Fruit fly (Drosophila melanogaster) whole organism, adult: ENCODE measurements around the gene P5CDh1.
A peak's percentile ranks its signal among the peaks of the same experiment; 100 is the strongest.

Experiments used
- CG11617 ChIP-seq: fragments of 200-800 bp; sonication (Bioruptor generic); optimal IDR thresholded peaks from 2 replicates; lab custom pipeline; 2017; ENCODE audit warnings: mild to moderate bottlenecking, missing biosample characterization, missing genetic modification reagents, missing genetic modification characterization
- CG12768 ChIP-seq: fragments of 200-800 bp; sonication (Bioruptor generic); optimal IDR thresholded peaks from 2 replicates; lab custom pipeline; 2017; ENCODE audit warnings: missing biosample characterization, missing genetic modification characterization, mild to moderate bottlenecking, moderate library complexity, missing genetic modification reagents
- CG14711 ChIP-seq: fragments of 200-800 bp; sonication (Bioruptor generic); optimal IDR thresholded peaks from 2 replicates; lab custom pipeline; 2018; ENCODE audit warnings: missing biosample characterization, mild to moderate bottlenecking, missing genetic modification characterization, moderate library complexity
- CG1620 ChIP-seq: fragments of 200-800 bp; sonication (Bioruptor generic); optimal IDR thresholded peaks from 2 replicates; lab custom pipeline; 2016; ENCODE audit warnings: missing biosample characterization, missing genetic modification characterization
- CG33017 ChIP-seq: fragments of 200-800 bp; sonication (Bioruptor generic); optimal IDR thresholded peaks from 2 replicates; lab custom pipeline; 2018; ENCODE audit warnings: missing biosample characterization, mild to moderate bottlenecking, missing genetic modification characterization, moderate library complexity
- CG5204 ChIP-seq: fragments of 200-800 bp; sonication (Bioruptor generic); optimal IDR thresholded peaks from 2 replicates; lab custom pipeline; 2016; ENCODE audit warnings: missing biosample characterization, missing genetic modification characterization
- CG7045 ChIP-seq: fragments of 200-800 bp; sonication (Bioruptor generic); optimal IDR thresholded peaks from 2 replicates; lab custom pipeline; 2017; ENCODE audit warnings: missing biosample characterization, mild to moderate bottlenecking, missing genetic modification characterization
- CG7101 ChIP-seq: fragments of 200-800 bp; sonication (Bioruptor generic); optimal IDR thresholded peaks from 2 replicates; lab custom pipeline; 2018; ENCODE audit warnings: missing biosample characterization, mild to moderate bottlenecking, missing genetic modification characterization, moderate library complexity
- Clk ChIP-seq: fragments of 200-800 bp; sonication (Bioruptor generic); optimal IDR thresholded peaks from 2 replicates; lab custom pipeline; 2017; ENCODE audit warnings: missing biosample characterization, missing genetic modification characterization
- Crg-1 ChIP-seq: fragments of 200-800 bp; sonication (Bioruptor generic); optimal IDR thresholded peaks from 2 replicates; lab custom pipeline; 2016; ENCODE audit warnings: missing biosample characterization, missing genetic modification characterization
- Hr96 ChIP-seq: fragments of 200-800 bp; sonication (Bioruptor generic); optimal IDR thresholded peaks from 2 replicates; lab custom pipeline; 2016; ENCODE audit warnings: missing biosample characterization, missing genetic modification characterization
- Mnt ChIP-seq: fragments of 200-800 bp; sonication (Bioruptor generic); optimal IDR thresholded peaks from 2 replicates; lab custom pipeline; 2016; ENCODE audit warnings: missing biosample characterization, mild to moderate bottlenecking, missing genetic modification characterization
- bab1 ChIP-seq: fragments of 200-800 bp; sonication (Bioruptor generic); optimal IDR thresholded peaks from 3 replicates; lab custom pipeline; 2019; ENCODE audit warnings: missing biosample characterization, mild to moderate bottlenecking, missing genetic modification characterization, moderate library complexity
- cic ChIP-seq: fragments of 200-800 bp; sonication (Bioruptor generic); optimal IDR thresholded peaks from 2 replicates; lab custom pipeline; 2017; ENCODE audit warnings: missing biosample characterization, mild to moderate bottlenecking, missing genetic modification characterization, moderate library complexity
- cnc ChIP-seq, 2 experiments: fragments of >200 bp; optimal IDR thresholded peaks; 2 replicates each; lab custom pipeline; 2017
- kay ChIP-seq: fragments of 200-800 bp; sonication (Bioruptor generic); peaks from one replicate; lab custom pipeline; 2016; ENCODE audit warnings: missing biosample characterization, missing genetic modification characterization, borderline replicate concordance
- ovo ChIP-seq: fragments of 200-800 bp; sonication (Bioruptor generic); optimal IDR thresholded peaks from 2 replicates; lab custom pipeline; 2016; ENCODE audit warnings: missing biosample characterization, missing genetic modification characterization
- pad ChIP-seq: fragments of 200-800 bp; sonication (Bioruptor generic); optimal IDR thresholded peaks from 3 replicates; lab custom pipeline; 2017; ENCODE audit warnings: missing biosample characterization, missing genetic modification characterization, mild to moderate bottlenecking, moderate library complexity, missing genetic modification reagents
- tj ChIP-seq: fragments of 200-800 bp; sonication (Bioruptor generic); optimal IDR thresholded peaks from 3 replicates; lab custom pipeline; 2017; ENCODE audit warnings: missing biosample characterization, mild to moderate bottlenecking, missing genetic modification characterization, moderate library complexity
- toe ChIP-seq: fragments of 200-800 bp; sonication (Bioruptor generic); optimal IDR thresholded peaks from 2 replicates; lab custom pipeline; 2016; ENCODE audit warnings: missing biosample characterization, missing genetic modification characterization

P5CDh1 gene

dm6 chr3L:21882075-21882474, 40.9 kb upstream of the P5CDh1 start:
- peak; percentile 77 for TF ChIP-seq kay (GFP tag; lab: Kevin White, UChicago)
- no peak for TF ChIP-seq cnc (optimal IDR thresholded peaks at IDR 0.05; lab: Kevin White, UChicago)

DNA sequence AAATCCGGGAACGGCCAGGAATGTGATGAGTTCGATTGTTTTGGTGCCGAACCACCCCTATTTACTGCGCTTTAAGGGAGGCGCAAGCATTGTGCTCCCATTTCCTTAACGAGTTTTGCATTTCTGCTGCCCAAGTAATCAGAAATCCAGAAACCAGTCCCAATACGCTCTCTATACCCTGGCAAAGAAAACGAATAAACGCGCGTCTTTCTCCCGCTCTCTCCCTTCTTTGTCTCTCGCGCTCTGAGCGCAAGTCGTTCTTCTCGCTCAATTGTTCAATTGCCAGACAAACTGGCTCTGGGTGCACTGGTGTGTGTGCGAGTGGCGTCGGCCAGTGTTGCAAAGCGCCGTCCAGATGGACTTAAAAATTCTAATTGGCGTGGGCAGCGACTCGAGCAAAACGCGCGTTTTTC, 39.2 kb upstream of the P5CDh1 start:
- peak; percentile 96 for TF ChIP-seq CG7101 (tag; lab: Kevin White, UChicago)
- TF ChIP-seq cic (GFP tag; lab: Kevin White, UChicago): peak; percentile 76
- TF ChIP-seq pad: peak; percentile 78
- peak; percentile 57 for TF ChIP-seq CG1620 (GFP tag; lab: Kevin White, UChicago)
- TF ChIP-seq bab1: peak; percentile 96
- TF ChIP-seq cnc (optimal IDR thresholded peaks at IDR 0.05; lab: Kevin White, UChicago): no peak
- TF ChIP-seq Hr96 (GFP tag; lab: Kevin White, UChicago): peak; percentile 80
- peak; percentile 94 for TF ChIP-seq CG7045
- peak; percentile 95 for TF ChIP-seq CG12768 (GFP tag; lab: Kevin White, UChicago)
- TF ChIP-seq CG33017 (tag; lab: Kevin White, UChicago): peak; percentile 94
- no peak for TF ChIP-seq kay (GFP tag; lab: Kevin White, UChicago)
- peak; percentile 36 for TF ChIP-seq ovo (GFP tag; lab: Kevin White, UChicago)
- peak; percentile 86 for TF ChIP-seq Clk (GFP tag; lab: Kevin White, UChicago)
- peak; percentile 70 for TF ChIP-seq tj (GFP tag; lab: Kevin White, UChicago)
- TF ChIP-seq CG5204 (GFP tag; lab: Kevin White, UChicago): peak; percentile 71
- peak; percentile 62 for TF ChIP-seq toe (GFP tag; lab: Kevin White, UChicago)
- TF ChIP-seq Crg-1: peak; percentile 85
- TF ChIP-seq CG14711 (tag; lab: Kevin White, UChicago): peak; percentile 93
- peak; percentile 67 for TF ChIP-seq Mnt (GFP tag; lab: Kevin White, UChicago)
- TF ChIP-seq CG11617 (GFP tag; lab: Kevin White, UChicago): peak; percentile 93

DNA sequence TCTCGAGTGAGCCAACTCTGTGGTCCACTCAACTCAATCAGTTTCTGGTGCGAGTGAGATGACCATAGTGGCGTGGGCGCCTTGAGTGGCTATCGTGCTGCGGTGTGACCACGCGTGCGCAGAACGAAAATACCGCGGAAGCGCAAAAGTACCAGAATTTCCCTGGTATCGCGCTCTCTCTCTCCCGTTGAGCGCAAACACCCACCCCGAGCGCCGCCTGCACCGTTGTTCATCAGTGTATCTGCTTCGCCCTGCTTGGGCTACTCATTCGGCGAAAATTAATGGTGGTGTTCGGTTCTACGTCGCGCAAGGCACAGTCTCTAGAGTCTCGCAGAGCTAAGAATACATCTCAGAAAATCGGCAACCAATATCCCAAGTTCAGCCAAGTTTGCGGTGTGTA, 38.2 kb upstream of the P5CDh1 start:
- TF ChIP-seq CG7045 (peak; percentile 36), CG7101 (tag; lab: Kevin White, UChicago) (peak; percentile 68), CG5204 (GFP tag; lab: Kevin White, UChicago) (no peak), cnc (optimal IDR thresholded peaks at IDR 0.05; lab: Kevin White, UChicago) (no peak), Crg-1 (peak; percentile 59), Mnt (GFP tag; lab: Kevin White, UChicago) (peak; percentile 49), Clk (GFP tag; lab: Kevin White, UChicago) (no peak), cic (GFP tag; lab: Kevin White, UChicago) (peak; percentile 67), CG12768 (GFP tag; lab: Kevin White, UChicago) (peak; percentile 51), bab1 (peak; percentile 51), CG1620 (GFP tag; lab: Kevin White, UChicago) (no peak), ovo (GFP tag; lab: Kevin White, UChicago) (peak; percentile 68), pad (peak; percentile 87), CG33017 (tag; lab: Kevin White, UChicago) (peak; percentile 40), CG14711 (tag; lab: Kevin White, UChicago) (peak; percentile 32), CG11617 (GFP tag; lab: Kevin White, UChicago) (peak; percentile 37), kay (GFP tag; lab: Kevin White, UChicago) (no peak), toe (GFP tag; lab: Kevin White, UChicago) (no peak), tj (GFP tag; lab: Kevin White, UChicago) (peak; percentile 58), Hr96 (GFP tag; lab: Kevin White, UChicago) (peak; percentile 27)

dm6 chr3L:21878285-21878684, 37.1 kb upstream of the P5CDh1 start:
- TF ChIP-seq kay (GFP tag; lab: Kevin White, UChicago) (no peak), Hr96 (GFP tag; lab: Kevin White, UChicago) (no peak), Mnt (GFP tag; lab: Kevin White, UChicago) (no peak), pad (no peak), CG7101 (tag; lab: Kevin White, UChicago) (no peak), CG12768 (GFP tag; lab: Kevin White, UChicago) (no peak), CG11617 (GFP tag; lab: Kevin White, UChicago) (no peak), ovo (GFP tag; lab: Kevin White, UChicago) (no peak), toe (GFP tag; lab: Kevin White, UChicago) (no peak), Crg-1 (no peak), tj (GFP tag; lab: Kevin White, UChicago) (no peak), CG14711 (tag; lab: Kevin White, UChicago) (no peak), CG33017 (tag; lab: Kevin White, UChicago) (no peak), cnc (optimal IDR thresholded peaks at IDR 0.05; lab: Kevin White, UChicago) (no peak), Clk (GFP tag; lab: Kevin White, UChicago) (no peak), bab1 (no peak), CG5204 (GFP tag; lab: Kevin White, UChicago) (no peak), CG7045 (no peak), cic (GFP tag; lab: Kevin White, UChicago) (no peak), CG1620 (GFP tag; lab: Kevin White, UChicago) (no peak)

dm6 chr3L:21871804-21872203, 30.6 kb upstream of the P5CDh1 start:
- TF ChIP-seq Crg-1 (no peak), CG7045 (no peak), CG14711 (tag; lab: Kevin White, UChicago) (no peak), kay (GFP tag; lab: Kevin White, UChicago) (no peak), Mnt (GFP tag; lab: Kevin White, UChicago) (no peak), CG1620 (GFP tag; lab: Kevin White, UChicago) (no peak), CG12768 (GFP tag; lab: Kevin White, UChicago) (no peak), toe (GFP tag; lab: Kevin White, UChicago) (no peak), cnc (optimal IDR thresholded peaks at IDR 0.05; lab: Kevin White, UChicago) (no peak), cic (GFP tag; lab: Kevin White, UChicago) (no peak), CG5204 (GFP tag; lab: Kevin White, UChicago) (no peak), Clk (GFP tag; lab: Kevin White, UChicago) (no peak), ovo (GFP tag; lab: Kevin White, UChicago) (no peak), CG7101 (tag; lab: Kevin White, UChicago) (no peak)
